Comparison of ENCODE assay signal across 4 fruit fly cellular contexts in genomic region chr3R:30259561-30259960, dm6.
TF ChIP-seq lines count a peak whose summit lies in the region.

No protein-coding gene starts in this region.

- TF ChIP-seq CTCF in whole organism, embryonic (GFP tag; optimal IDR thresholded peaks at IDR 0.05; lab: Kevin White, UChicago), result no peak

TF ChIP-seq in whole organism, embryonic, 481 proteins besides CTCF, POLR2A, EP300 and RAD21:
- TF ChIP-seq CG16863 (GFP tag; optimal IDR thresholded peaks at IDR 0.05; lab: Kevin White, UChicago) (no peak), CG2889 (GFP tag; IDR thresholded peaks at IDR 0.05; lab: Robert Waterston, UW) (no peak), CG14965 (GFP tag; optimal IDR thresholded peaks at IDR 0.05; lab: Kevin White, UChicago; ENCODE audit: borderline replicate concordance) (no peak), nom (GFP tag; optimal IDR thresholded peaks at IDR 0.05; lab: Kevin White, UChicago) (peak; percentile 13), CG6175 (GFP tag; IDR thresholded peaks at IDR 0.05; lab: Robert Waterston, UW) (no peak), CG31224 (GFP tag; IDR thresholded peaks at IDR 0.05; lab: Robert Waterston, UW) (no peak), lmd (GFP tag; IDR thresholded peaks at IDR 0.05; lab: Robert Waterston, UW) (no peak), Dek (tag; optimal IDR thresholded peaks at IDR 0.05; lab: Kevin White, UChicago) (no peak), dpn (GFP tag; optimal IDR thresholded peaks at IDR 0.05; lab: Kevin White, UChicago) (no peak)

TF ChIP-seq in whole organism, prepupa, 60 proteins besides CTCF, POLR2A, EP300 and RAD21 (continues in another document):
- TF ChIP-seq net (GFP tag; optimal IDR thresholded peaks at IDR 0.05; lab: Kevin White, UChicago), result peak; percentile 35
- no peak for TF ChIP-seq Hr39 (GFP tag; optimal IDR thresholded peaks at IDR 0.05; lab: Kevin White, UChicago)
- TF ChIP-seq Ets21C (GFP tag; optimal IDR thresholded peaks at IDR 0.05; lab: Kevin White, UChicago), result no peak
- peak; percentile 66 for TF ChIP-seq CG3919 (GFP tag; optimal IDR thresholded peaks at IDR 0.05; lab: Kevin White, UChicago)
- TF ChIP-seq Gug (GFP tag; IDR thresholded peaks at IDR 0.05; lab: Robert Waterston, UW), result no peak
- TF ChIP-seq Sox15 (GFP tag; optimal IDR thresholded peaks at IDR 0.05; lab: Kevin White, UChicago), result no peak
- TF ChIP-seq Sox14 (GFP tag; optimal IDR thresholded peaks at IDR 0.05; lab: Kevin White, UChicago), result peak; percentile 37
- no peak for TF ChIP-seq Blimp-1 (GFP tag; optimal IDR thresholded peaks at IDR 0.05; lab: Kevin White, UChicago)
- peak; percentile 33; the same call in 2 of the 3 replicates for TF ChIP-seq CG8119 (GFP tag; IDR thresholded peaks at IDR 0.05; lab: Robert Waterston, UW)
- peak; percentile 24 for TF ChIP-seq acj6 (GFP tag; optimal IDR thresholded peaks at IDR 0.05; lab: Kevin White, UChicago)
- peak; percentile 75 for TF ChIP-seq fd59A (GFP tag; optimal IDR thresholded peaks at IDR 0.05; lab: Kevin White, UChicago)
- TF ChIP-seq svp (GFP tag; lab: Kevin White, UChicago), result no peak
- TF ChIP-seq eg (GFP tag; IDR thresholded peaks at IDR 0.05; lab: Robert Waterston, UW), result no peak
- peak; percentile 49 for TF ChIP-seq achi (GFP tag; optimal IDR thresholded peaks at IDR 0.05; lab: Kevin White, UChicago)
- TF ChIP-seq CG32006 (GFP tag; optimal IDR thresholded peaks at IDR 0.05; lab: Kevin White, UChicago), result no peak
- peak; percentile 82 for TF ChIP-seq CG3032 (tag; optimal IDR thresholded peaks at IDR 0.05; lab: Kevin White, UChicago)
- peak in 1 of 2 experiments; percentile 67 for TF ChIP-seq salr (GFP tag; optimal IDR thresholded peaks at IDR 0.05; lab: Kevin White, UChicago)
- TF ChIP-seq CG15336 (GFP tag; IDR thresholded peaks at IDR 0.05; lab: Robert Waterston, UW), result no peak
- TF ChIP-seq CG4318 (GFP tag; optimal IDR thresholded peaks at IDR 0.05; lab: Kevin White, UChicago), result no peak
- TF ChIP-seq OdsH (GFP tag; optimal IDR thresholded peaks at IDR 0.05; lab: Kevin White, UChicago), result peak; percentile 40
- peak; percentile 21 for TF ChIP-seq Hr4 (GFP tag; optimal IDR thresholded peaks at IDR 0.05; lab: Kevin White, UChicago)
- TF ChIP-seq CG11294 (GFP tag; IDR thresholded peaks at IDR 0.05; lab: Robert Waterston, UW), result no peak
- no peak for TF ChIP-seq esn (GFP tag; optimal IDR thresholded peaks at IDR 0.05; lab: Kevin White, UChicago)
- TF ChIP-seq lz (GFP tag; optimal IDR thresholded peaks at IDR 0.05; lab: Kevin White, UChicago), result no peak
- peak; percentile 69 for TF ChIP-seq spab (GFP tag; optimal IDR thresholded peaks at IDR 0.05; lab: Kevin White, UChicago)
- TF ChIP-seq CG9139 (GFP tag; optimal IDR thresholded peaks at IDR 0.05; lab: Kevin White, UChicago), result peak; percentile 43
- TF ChIP-seq Hr38 (GFP tag; optimal IDR thresholded peaks at IDR 0.05; lab: Kevin White, UChicago), result no peak
- TF ChIP-seq ss (GFP tag; optimal IDR thresholded peaks at IDR 0.05; lab: Kevin White, UChicago), result peak in 1 of 2 experiments; percentile 45
- no peak for TF ChIP-seq vri (GFP tag; optimal IDR thresholded peaks at IDR 0.05; lab: Kevin White, UChicago)

TF ChIP-seq in whole organism, pupa, 21 proteins besides CTCF, POLR2A, EP300 and RAD21:
- TF ChIP-seq CG15710 (tag; optimal IDR thresholded peaks at IDR 0.05; lab: Kevin White, UChicago) (peak; percentile 79), CG34367 (tag; optimal IDR thresholded peaks at IDR 0.05; lab: Kevin White, UChicago) (peak; percentile 80), rn (GFP tag; IDR thresholded peaks at IDR 0.05; lab: Robert Waterston, UW) (no peak), CG12605 (GFP tag; IDR thresholded peaks at IDR 0.05; lab: Robert Waterston, UW) (no peak), EcR (GFP tag; optimal IDR thresholded peaks at IDR 0.05; lab: Kevin White, UChicago) (no peak), CG17806 (tag; optimal IDR thresholded peaks at IDR 0.05; lab: Kevin White, UChicago) (peak; percentile 88), CG14655 (GFP tag; optimal IDR thresholded peaks at IDR 0.05; lab: Kevin White, UChicago) (no peak), Ets98B (GFP tag; IDR thresholded peaks at IDR 0.05; lab: Robert Waterston, UW) (no peak), CG8159 (tag; optimal IDR thresholded peaks at IDR 0.05; lab: Kevin White, UChicago) (peak; percentile 87), gl (tag; optimal IDR thresholded peaks at IDR 0.05; lab: Kevin White, UChicago) (peak; percentile 75), CG4496 (GFP tag; IDR thresholded peaks at IDR 0.05; lab: Robert Waterston, UW) (peak; percentile 59; the same call in 2 of the 3 replicates), CG9948 (tag; optimal IDR thresholded peaks at IDR 0.05; lab: Kevin White, UChicago) (peak; percentile 82), D1 (tag; optimal IDR thresholded peaks at IDR 0.05; lab: Kevin White, UChicago) (peak; percentile 75), Pif1B (GFP tag; optimal IDR thresholded peaks at IDR 0.05; lab: Kevin White, UChicago) (peak; percentile 22), Snoo (tag; optimal IDR thresholded peaks at IDR 0.05; lab: Kevin White, UChicago) (no peak), CG10348 (GFP tag; IDR thresholded peaks at IDR 0.05; lab: Robert Waterston, UW) (no peak), Pif1A (GFP tag; optimal IDR thresholded peaks at IDR 0.05; lab: Kevin White, UChicago) (peak; percentile 34), CG13204 (GFP tag; optimal IDR thresholded peaks at IDR 0.05; lab: Kevin White, UChicago) (peak; percentile 25), CG8301 (tag; optimal IDR thresholded peaks at IDR 0.05; lab: Kevin White, UChicago) (no peak), CG32121 (GFP tag; IDR thresholded peaks at IDR 0.05; lab: Robert Waterston, UW) (no peak), fd96Ca (GFP tag; IDR thresholded peaks at IDR 0.05; lab: Robert Waterston, UW) (no peak; the same call in 2 of the 3 replicates)
TF ChIP-seq in whole organism, pupa: peak in this region for 11.

TF ChIP-seq in whole organism, wandering third instar larva, 38 proteins besides CTCF, POLR2A, EP300 and RAD21:
- TF ChIP-seq h (GFP tag; optimal IDR thresholded peaks at IDR 0.05; lab: Kevin White, UChicago), result peak; percentile 13
- TF ChIP-seq lola (GFP tag; optimal IDR thresholded peaks at IDR 0.05; lab: Kevin White, UChicago), result no peak
